Worm (Caenorhabditis elegans): ENCODE results near the gene C47E8.4.
A peak's percentile ranks its signal among the peaks of the same experiment; 100 is the strongest.

The C47E8.4 gene

DNA sequence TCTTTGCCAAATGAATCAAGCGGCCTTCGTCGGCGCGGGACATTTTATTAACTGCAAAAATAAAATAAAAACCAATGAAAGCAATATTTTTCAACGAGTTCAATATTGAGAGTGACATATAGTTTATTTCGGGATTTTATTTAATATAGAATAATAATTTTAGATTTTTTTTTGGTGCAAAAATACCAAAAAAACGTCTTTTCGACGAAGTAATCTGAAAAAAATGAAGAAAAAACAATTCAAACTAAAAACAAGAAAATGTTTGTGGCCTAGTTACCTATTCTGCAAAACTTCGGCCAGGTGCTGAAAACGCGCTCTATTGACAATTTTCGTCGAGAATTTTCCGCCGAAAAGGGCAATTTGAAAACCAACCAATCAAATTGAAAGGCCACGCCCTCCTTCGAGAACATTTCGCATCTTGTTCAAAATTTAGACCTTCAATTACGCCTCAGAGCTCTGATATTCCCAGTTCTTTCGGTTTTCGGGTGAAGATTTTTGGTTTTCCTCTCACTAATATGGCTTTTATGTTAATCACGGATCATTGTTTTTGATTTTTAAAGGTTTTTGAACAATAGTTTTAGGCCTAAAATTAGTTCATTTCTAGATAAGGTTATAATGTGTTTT lies at the start of gene C47E8.4:
TSS of gene C47E8.4 (minus strand) at position 51 of the 624 bp plus-strand sequence.
- peak; percentile 94 for TF ChIP-seq W03F9.2 (tag; optimal IDR thresholded peaks at IDR 0.05)
- peak; percentile 96 for TF ChIP-seq him-1 (tag; optimal IDR thresholded peaks at IDR 0.05)
- TF ChIP-seq dao-5 (tag; optimal IDR thresholded peaks at IDR 0.05), result no peak

DNA sequence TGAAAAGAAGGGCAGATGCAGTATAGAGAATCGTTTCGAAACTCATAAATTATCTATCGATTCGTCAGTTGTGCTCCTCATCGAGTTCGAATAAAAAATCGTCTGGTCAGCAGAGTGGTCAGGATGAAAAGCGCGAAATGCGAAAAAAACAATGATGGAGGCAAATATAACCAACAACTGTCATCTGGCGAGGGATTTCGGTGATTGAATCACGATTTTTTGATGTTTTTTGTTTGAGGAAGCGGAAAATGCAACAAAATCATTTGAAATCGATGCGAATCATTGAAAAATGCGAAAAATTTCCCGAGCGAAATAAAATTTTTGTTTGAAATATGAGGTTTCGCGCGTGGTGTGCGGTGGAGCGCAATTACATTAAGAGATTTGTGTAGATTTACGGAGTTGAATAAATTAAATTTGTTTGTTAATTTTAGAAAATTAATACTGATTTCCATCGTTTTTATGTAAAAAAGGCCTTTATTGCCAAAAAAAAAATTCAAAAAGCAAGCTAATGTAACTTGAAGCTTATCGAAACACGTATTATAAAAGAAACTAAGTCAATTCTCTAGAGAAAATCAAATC lies 49.0 kb upstream of the C47E8.4 start, which contains the start of gene unc-61:
TSS of gene unc-61 (minus strand) at position 51 of the 579 bp plus-strand sequence.
- TF ChIP-seq him-1 (tag; optimal IDR thresholded peaks at IDR 0.05) (no peak), W03F9.2 (tag; optimal IDR thresholded peaks at IDR 0.05) (no peak), dao-5 (tag; optimal IDR thresholded peaks at IDR 0.05) (no peak)

DNA sequence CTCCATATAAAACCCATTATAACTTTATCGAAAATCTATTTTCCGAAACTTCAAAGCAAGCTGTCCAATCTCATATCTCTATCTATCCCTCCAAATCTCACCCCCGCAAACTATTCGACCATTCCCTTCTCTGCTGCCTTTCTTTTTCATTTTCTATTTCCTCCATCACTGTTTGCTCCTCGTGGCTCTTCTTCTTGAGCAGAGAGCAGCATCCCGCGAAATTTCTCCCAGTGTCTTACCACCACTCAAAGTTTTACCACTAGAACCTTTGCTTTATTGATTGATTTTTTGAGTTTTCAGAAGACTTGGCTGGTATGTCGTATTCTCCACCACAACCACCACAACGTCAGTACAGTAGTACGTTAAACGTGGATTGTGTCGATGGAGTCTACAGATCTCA lies 44.1 kb upstream of the C47E8.4 start, which contains the start of gene oig-3:
TSS of gene oig-3 (plus strand) at position 301 of the 400 bp plus-strand sequence.
- TF ChIP-seq dao-5 (tag; optimal IDR thresholded peaks at IDR 0.05) (no peak), W03F9.2 (tag; optimal IDR thresholded peaks at IDR 0.05) (no peak), him-1 (tag; optimal IDR thresholded peaks at IDR 0.05) (no peak)

DNA sequence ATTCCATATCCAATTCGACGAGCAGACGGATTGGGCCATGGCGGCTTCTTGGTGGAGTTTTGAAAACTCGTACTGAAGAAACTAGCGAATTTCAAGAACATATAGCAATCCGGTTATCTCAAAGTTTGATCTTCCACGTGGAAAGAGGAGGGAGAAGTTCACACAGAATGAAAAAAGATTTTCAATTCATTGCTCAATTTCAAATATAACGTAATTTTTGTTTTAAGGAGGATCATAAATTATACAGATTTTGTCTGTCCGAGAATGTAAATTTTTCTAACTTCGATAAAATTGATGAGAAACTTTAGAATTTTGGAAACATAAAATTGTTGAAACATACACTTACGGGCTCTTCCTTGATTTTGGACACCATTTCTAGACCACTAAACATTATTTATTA lies 43.5 kb upstream of the C47E8.4 start, which contains the start of gene Y50E8A.2:
TSS of gene Y50E8A.2 (minus strand) at position 101 of the 400 bp plus-strand sequence.
- TF ChIP-seq him-1 (tag; optimal IDR thresholded peaks at IDR 0.05), result no peak
- TF ChIP-seq dao-5 (tag; optimal IDR thresholded peaks at IDR 0.05), result no peak
- no peak for TF ChIP-seq W03F9.2 (tag; optimal IDR thresholded peaks at IDR 0.05)

- TF ChIP-seq W03F9.2 (tag; optimal IDR thresholded peaks at IDR 0.05), result no peak
- TF ChIP-seq dao-5 (tag; optimal IDR thresholded peaks at IDR 0.05), result no peak
- TF ChIP-seq him-1 (tag; optimal IDR thresholded peaks at IDR 0.05), result no peak
Observed at ce11 chrV:14726596-14726995, 41.3 kb upstream of the C47E8.4 start, which contains the start of gene Y50E8A.1. TSS of gene Y50E8A.1 (plus strand) at chrV:14726896.

DNA sequence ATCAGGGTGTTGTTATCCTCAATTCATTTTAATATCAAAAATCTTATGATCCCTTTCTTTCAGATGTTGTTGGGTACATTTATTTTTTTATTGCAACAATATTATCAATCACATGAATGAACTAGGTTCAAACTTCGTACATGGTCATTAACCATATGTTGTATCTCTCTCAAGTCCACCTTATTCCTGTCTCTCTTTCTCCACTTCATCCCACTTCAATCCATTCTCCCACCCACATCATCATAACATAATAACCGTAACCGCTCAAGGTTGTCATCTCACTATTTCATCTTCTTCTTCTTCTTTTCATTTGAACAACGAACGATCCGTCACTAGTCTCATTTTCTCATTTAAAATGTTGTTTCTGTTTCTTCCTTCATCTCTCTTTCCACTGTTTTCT lies 40.1 kb upstream of the C47E8.4 start:
- TF ChIP-seq dao-5 (tag; optimal IDR thresholded peaks at IDR 0.05) (no peak), him-1 (tag; optimal IDR thresholded peaks at IDR 0.05) (no peak), W03F9.2 (tag; optimal IDR thresholded peaks at IDR 0.05) (no peak)

ce11 chrV:14723020-14723419 lies 37.7 kb upstream of the C47E8.4 start, which contains the start of gene R08A2.7:
TSS of gene R08A2.7 (plus strand) at chrV:14723320.
- TF ChIP-seq dao-5 (tag; optimal IDR thresholded peaks at IDR 0.05), result no peak
- no peak for TF ChIP-seq W03F9.2 (tag; optimal IDR thresholded peaks at IDR 0.05)
- no peak for TF ChIP-seq him-1 (tag; optimal IDR thresholded peaks at IDR 0.05)

DNA sequence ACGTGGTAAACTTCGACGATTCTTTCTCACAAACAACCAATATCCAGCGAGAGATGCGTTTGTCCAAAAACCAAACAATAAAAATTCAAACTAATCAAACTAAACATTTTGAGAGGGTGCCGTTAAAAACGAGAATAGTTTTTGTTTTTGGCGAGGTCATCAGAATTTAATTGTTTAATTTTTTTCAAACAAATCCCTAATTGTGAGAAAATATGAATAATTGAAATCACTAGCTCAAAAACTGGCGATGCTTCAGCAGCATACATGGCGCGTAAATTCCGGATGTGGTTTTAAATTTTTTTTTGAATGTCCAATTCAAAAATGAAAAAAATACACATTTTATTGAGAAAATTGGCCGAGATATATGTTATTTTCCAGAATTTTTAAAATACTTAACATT lies 34.2 kb upstream of the C47E8.4 start, which contains the start of gene R08A2.1:
TSS of gene R08A2.1 (minus strand) at position 101 of the 400 bp plus-strand sequence.
- no peak for TF ChIP-seq dao-5 (tag; optimal IDR thresholded peaks at IDR 0.05)
- no peak for TF ChIP-seq him-1 (tag; optimal IDR thresholded peaks at IDR 0.05)
- no peak for TF ChIP-seq W03F9.2 (tag; optimal IDR thresholded peaks at IDR 0.05)

DNA sequence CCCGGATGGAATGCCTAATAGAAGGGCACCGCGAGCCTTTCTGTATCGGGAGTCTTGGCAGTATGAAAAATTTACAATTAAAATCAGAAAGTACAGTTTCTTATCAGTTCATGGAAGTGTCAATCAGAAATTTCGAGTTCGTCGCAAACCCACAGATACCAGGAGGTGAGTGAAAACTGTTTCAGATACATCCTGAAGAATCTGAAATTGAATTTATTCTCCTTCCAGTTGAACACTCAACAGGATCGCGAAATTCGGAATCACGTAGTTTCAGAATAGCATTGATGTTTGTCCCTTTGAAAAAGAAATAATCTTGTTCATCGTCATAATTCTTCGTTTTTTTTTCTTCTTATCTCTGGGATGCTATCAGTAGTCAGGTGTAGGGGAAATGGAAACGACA lies 30.8 kb upstream of the C47E8.4 start, which contains the start of gene fbxa-147:
TSS of gene fbxa-147 (plus strand) at position 386 of the 400 bp plus-strand sequence.
- TF ChIP-seq dao-5 (tag; optimal IDR thresholded peaks at IDR 0.05) (no peak), W03F9.2 (tag; optimal IDR thresholded peaks at IDR 0.05) (no peak), him-1 (tag; optimal IDR thresholded peaks at IDR 0.05) (no peak)

- TF ChIP-seq him-1 (tag; optimal IDR thresholded peaks at IDR 0.05), result no peak
- no peak for TF ChIP-seq W03F9.2 (tag; optimal IDR thresholded peaks at IDR 0.05)
- TF ChIP-seq dao-5 (tag; optimal IDR thresholded peaks at IDR 0.05), result no peak
Observed at ce11 chrV:14715608-14716007, 30.3 kb upstream of the C47E8.4 start, which contains the start of gene R08A2.2. TSS of gene R08A2.2 (minus strand) at chrV:14715708.

DNA sequence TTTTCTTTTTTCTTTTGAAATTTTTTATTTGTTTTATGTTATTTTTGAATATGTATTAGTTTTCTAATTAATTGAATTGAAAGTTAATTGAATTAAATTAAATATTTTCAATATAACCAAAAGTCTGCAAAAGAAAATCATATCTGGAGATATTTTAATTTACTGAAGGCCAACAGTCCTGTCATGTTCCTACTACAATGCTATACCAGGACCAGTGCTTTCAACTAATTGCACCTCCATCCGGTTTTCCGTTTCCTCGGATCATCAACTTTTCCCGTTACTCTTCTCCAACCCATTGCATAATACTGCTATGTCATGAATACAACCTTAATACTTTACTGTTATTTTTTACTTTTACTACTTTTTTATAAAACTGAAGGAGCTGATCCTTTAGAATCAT lies 27.0 kb upstream of the C47E8.4 start, which contains the start of gene R08A2.5:
TSS of gene R08A2.5 (plus strand) at position 301 of the 400 bp plus-strand sequence.
- no peak for TF ChIP-seq dao-5 (tag; optimal IDR thresholded peaks at IDR 0.05)
- no peak for TF ChIP-seq W03F9.2 (tag; optimal IDR thresholded peaks at IDR 0.05)
- TF ChIP-seq him-1 (tag; optimal IDR thresholded peaks at IDR 0.05), result no peak

DNA sequence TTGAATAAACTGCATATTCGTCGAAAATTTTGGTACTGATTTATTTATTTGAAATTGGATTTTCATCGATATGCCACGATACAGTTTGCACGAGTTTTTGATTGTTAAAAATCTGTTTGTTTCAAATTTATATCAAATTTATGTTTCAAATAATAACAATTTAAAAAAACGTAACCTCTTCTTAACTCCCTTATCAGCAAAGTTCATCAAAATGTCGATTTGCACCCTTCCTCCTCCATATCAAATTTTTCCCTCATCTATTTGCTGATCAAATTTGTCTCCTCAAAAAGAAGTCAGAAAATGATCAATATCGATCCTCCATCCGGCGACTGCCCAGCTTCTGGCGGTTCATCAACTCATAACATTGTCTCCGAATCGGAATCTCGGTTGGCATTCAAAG lies 25.8 kb upstream of the C47E8.4 start, which contains the start of gene ssp-33:
TSS of gene ssp-33 (plus strand) at position 301 of the 400 bp plus-strand sequence.
- TF ChIP-seq dao-5 (tag; optimal IDR thresholded peaks at IDR 0.05), result no peak
- TF ChIP-seq him-1 (tag; optimal IDR thresholded peaks at IDR 0.05), result no peak
- TF ChIP-seq W03F9.2 (tag; optimal IDR thresholded peaks at IDR 0.05), result no peak

DNA sequence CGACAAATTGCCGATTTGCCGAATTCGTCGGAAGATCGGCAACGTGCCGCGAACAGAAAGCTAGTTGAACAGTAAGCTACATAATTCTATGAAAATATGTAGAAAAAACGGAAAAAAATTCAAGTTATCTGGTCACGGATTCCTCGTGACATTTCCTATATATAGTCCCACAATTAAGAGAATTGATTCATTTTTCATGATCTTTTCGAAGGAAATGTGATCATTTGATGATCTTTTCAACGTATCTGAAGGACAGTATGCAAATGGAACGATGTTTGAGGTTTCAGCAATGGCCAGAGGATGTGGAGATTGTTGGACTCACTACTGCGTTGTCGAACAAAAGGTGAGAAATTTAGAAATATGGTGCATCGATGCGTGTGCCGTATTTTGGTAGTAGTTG lies 22.7 kb upstream of the C47E8.4 start, which contains the start of gene R08A2.9:
TSS of gene R08A2.9 (plus strand) at position 301 of the 400 bp plus-strand sequence.
- TF ChIP-seq dao-5 (tag; optimal IDR thresholded peaks at IDR 0.05), result no peak
- TF ChIP-seq W03F9.2 (tag; optimal IDR thresholded peaks at IDR 0.05), result no peak
- TF ChIP-seq him-1 (tag; optimal IDR thresholded peaks at IDR 0.05), result no peak

DNA sequence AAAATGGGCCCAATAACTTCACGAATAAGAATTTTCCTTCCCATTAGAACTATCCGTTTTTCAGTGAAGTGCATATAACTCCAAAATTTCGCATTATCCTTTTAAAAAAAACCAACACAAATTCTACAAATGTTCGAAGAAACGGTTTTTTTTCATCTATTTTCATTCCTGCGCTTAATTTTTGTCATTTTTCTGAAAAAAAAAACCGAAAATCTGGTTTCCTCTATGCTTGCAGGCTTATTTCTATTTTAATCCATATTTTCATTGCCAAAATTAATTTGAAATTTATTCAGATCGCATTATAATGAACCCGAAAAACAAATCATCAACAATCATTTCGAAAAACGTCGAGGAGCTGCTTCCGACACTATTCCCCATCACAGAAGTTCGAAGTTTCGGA lies 13.4 kb upstream of the C47E8.4 start, which contains the start of gene set-5:
TSS of gene set-5 (plus strand) at position 301 of the 400 bp plus-strand sequence.
- no peak for TF ChIP-seq dao-5 (tag; optimal IDR thresholded peaks at IDR 0.05)

Measured in whole organism, L4/young adult.